Fruit fly (Drosophila melanogaster) ovary, adult (tissue): ENCODE measurements around the gene Had1.
A peak's percentile ranks its signal among the peaks of the same experiment; 100 is the strongest.

Experiments
- CG17801 ChIP-seq: fragments of 200-800 bp; optimal IDR thresholded peaks from 2 replicates; lab custom pipeline; 2019; ENCODE audit warnings: missing biosample characterization, mild to moderate bottlenecking, missing genetic modification characterization, moderate library complexity; ENCODE audit not compliant: partially characterized antibody

Had1 gene

dm6 chrX:16319558-16319924 is 11.1 kb upstream of the Had1 start:
- no peak for TF ChIP-seq CG17801 (GFP tag; lab: Kevin White, UChicago)

- peak; percentile 63 for TF ChIP-seq CG17801 (GFP tag; lab: Kevin White, UChicago)
These were observed 10.5 kb upstream of the Had1 start for dm6 chrX:16318858-16319557.

dm6 chrX:16313078-16313875 is 4.8 kb upstream of the Had1 start, which contains the start of the genes CG9915 and SWIP:
Gene CG9915 (minus strand): TSS chrX:16313138.
Gene SWIP (plus strand): TSS chrX:16313709.
- peak; percentile 64 for TF ChIP-seq CG17801 (GFP tag; lab: Kevin White, UChicago)

dm6 chrX:16309764-16310163 is 1.3 kb upstream of the Had1 start:
- TF ChIP-seq CG17801 (GFP tag; lab: Kevin White, UChicago) = peak; percentile 30

DNA sequence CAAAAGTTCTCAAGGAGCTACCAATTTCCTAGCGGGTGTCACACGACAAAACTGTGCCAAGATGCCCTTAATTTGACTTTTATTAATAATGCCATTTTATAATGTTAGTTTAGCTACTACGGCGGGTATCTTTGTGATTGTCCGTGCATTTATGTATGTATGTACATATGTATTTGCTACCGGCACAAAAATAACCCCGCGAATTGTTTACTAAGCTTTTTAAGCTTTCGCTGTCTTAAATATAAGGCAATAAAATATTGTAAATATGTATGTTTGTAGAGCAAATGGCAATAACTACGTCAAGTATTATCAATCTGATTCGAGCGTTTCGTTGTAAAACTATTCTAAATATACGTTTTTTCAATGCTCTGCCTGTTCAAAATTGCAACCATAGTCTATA is 486 bp upstream of the Had1 start:
- TF ChIP-seq CG17801 (GFP tag; lab: Kevin White, UChicago) = peak; percentile 25

DNA sequence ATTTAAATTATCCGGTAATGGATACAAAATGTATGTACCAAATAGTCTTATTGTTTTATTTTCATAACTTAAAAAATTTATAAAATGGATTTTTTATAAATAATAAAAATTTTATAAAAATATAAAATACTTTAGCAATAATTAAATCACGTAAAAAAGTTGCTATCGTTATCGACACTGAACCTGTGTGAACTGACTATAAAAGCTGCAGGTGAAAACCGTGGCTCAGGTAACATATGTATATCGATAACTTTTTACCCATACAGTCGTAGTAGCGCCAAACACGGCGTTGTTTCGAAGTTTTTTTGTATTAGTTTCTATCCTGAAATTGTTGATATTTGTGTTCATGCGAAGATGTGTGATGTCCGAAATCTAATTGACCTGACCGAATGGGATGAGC is 4.8 kb downstream of the Had1 start, which contains the start of gene CG3679:
Gene CG3679 (plus strand): TSS at position 235 of the 400 bp plus-strand sequence.
- TF ChIP-seq CG17801 (GFP tag; lab: Kevin White, UChicago) = no peak

DNA sequence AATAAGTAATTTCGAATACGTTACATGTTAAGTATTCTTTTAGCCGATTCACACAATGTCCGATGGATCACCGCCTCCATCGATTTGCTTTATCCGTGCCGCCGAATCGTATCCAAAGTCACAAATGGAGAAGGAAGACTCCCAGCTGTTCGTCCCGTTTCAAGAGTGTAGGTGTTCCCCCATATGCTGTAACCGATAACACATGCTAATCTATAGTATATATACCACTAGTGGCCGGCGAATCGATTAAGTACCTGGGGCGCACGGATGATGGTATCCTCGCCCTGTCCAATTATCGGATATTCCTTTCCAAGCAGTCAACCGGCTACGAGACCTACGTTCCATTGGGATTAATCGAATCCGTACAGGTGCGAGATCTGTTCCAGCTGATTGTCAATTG is 10.8 kb downstream of the Had1 start, which contains the start of gene ERp44:
Gene ERp44 (minus strand): TSS at position 101 of the 400 bp plus-strand sequence.
- no peak for TF ChIP-seq CG17801 (GFP tag; lab: Kevin White, UChicago)

- TF ChIP-seq CG17801 (GFP tag; lab: Kevin White, UChicago) = peak; percentile 75
These were observed 11.8 kb downstream of the Had1 start, which contains the start of gene CG3632 for dm6 chrX:16296423-16297292. Gene CG3632 (plus strand): TSS chrX:16296671.

DNA sequence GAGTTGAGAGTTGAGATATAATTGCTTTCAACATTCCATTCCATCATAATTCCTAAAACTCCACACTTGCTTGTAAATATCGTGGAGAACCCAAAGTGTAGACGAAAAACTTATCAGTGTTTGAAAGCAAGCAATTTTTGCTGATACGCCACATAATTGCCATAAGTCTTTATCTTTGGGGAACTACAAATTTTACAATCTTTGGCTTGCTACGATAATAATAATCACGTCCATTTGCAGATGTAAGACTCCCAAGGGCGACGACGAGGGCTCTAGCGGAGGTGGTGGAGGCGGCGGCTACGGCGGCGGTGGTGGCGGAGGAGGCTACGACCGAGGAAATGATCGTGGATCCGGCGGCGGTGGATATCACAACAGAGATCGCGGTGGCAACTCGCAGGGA is 15.8 kb downstream of the Had1 start:
- TF ChIP-seq CG17801 (GFP tag; lab: Kevin White, UChicago) = no peak

DNA sequence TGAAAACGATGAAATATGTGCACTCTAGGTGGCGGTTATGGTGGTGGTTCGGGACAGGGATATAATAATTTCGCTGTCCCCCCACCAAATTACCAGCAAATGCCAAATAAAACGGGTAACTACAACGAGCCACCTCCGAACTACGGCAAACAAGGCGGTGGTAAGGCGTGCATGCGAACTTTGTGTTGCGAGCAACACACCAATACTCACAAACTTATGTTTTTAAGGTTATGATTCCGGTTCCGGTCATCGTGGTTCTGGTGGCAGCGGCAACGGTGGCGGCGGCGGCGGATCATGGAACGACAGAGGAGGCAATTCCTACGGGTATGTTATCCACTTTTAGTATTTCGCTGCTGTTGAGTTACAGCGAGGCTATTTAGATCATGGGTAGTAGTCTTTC is 19.5 kb downstream of the Had1 start:
- TF ChIP-seq CG17801 (GFP tag; lab: Kevin White, UChicago) = no peak

dm6 chrX:16288492-16288964 is 19.9 kb downstream of the Had1 start, which contains the start of the genes CG32576 and caz:
Gene CG32576 (minus strand): TSS chrX:16288533.
Gene caz (plus strand): TSS chrX:16288810.
- peak; percentile 45 for TF ChIP-seq CG17801 (GFP tag; lab: Kevin White, UChicago)

dm6 chrX:16286083-16286666 is 22.3 kb downstream of the Had1 start, which contains the start of gene UQCR-14:
Gene UQCR-14 (plus strand): TSS chrX:16286288.
- peak; percentile 78 for TF ChIP-seq CG17801 (GFP tag; lab: Kevin White, UChicago)

dm6 chrX:16285186-16285585 is 23.3 kb downstream of the Had1 start:
- peak; percentile 19 for TF ChIP-seq CG17801 (GFP tag; lab: Kevin White, UChicago)
